Worm (Caenorhabditis elegans): ENCODE results near the gene R08D7.7.

DNA sequence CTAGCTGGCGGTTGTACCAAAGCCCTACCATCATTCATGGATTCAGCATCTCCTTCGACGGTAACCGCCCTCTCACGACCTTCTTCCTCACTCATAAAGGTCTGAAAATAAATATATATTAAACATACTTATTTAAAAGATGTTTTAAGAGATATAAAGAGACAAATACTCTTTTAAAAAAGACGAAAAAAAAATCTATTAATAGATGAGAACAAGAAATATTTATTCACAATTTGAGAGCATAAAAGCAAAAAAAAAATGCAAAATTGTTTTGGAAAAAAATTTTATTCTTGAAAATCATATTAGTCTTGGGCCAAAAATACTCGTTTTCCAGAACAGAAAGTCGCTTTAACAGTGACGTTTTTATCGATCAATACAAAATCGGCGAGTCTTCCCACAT is 6.8 kb downstream of the R08D7.7 start, which contains the start of gene skat-1:
- no peak for TF ChIP-seq ama-1 (optimal IDR thresholded peaks at IDR 0.05)
- TF ChIP-seq ztf-4 (tag; optimal IDR thresholded peaks at IDR 0.05): no peak
- TF ChIP-seq unc-30 (tag; optimal IDR thresholded peaks at IDR 0.05): no peak
- no peak for TF ChIP-seq lir-3 (tag; optimal IDR thresholded peaks at IDR 0.05; ENCODE audit: poor library complexity)
- no peak for TF ChIP-seq ztf-11 (tag; optimal IDR thresholded peaks at IDR 0.05)
- TF ChIP-seq lin-15B (tag; optimal IDR thresholded peaks at IDR 0.05): no peak
- no peak for TF ChIP-seq sptf-1 (tag; optimal IDR thresholded peaks at IDR 0.05)
- no peak for TF ChIP-seq alr-1 (tag; optimal IDR thresholded peaks at IDR 0.05; ENCODE audit: borderline replicate concordance)
